Fruit fly (Drosophila melanogaster) S2 (cell line): ENCODE measurements around the gene Cpr65Av.

Experiments used
- CG8478 ChIP-seq: fragments of >200 bp; optimal IDR thresholded peaks from 2 replicates; lab custom pipeline; 2018
- CTCF ChIP-seq, 2 experiments: fragments of >200 bp; optimal IDR thresholded peaks; 2 replicates each; lab custom pipeline; 2018

The Cpr65Av gene

dm6 chr3L:6139924-6140574 lies at the start of gene Cpr65Av:
TSS of gene Cpr65Av (minus strand) at chr3L:6139974.
- TF ChIP-seq CG8478 (lab: Kevin White, UChicago) (no peak), CTCF (optimal IDR thresholded peaks at IDR 0.05; lab: Kevin White, UChicago) (no peak)

dm6 chr3L:6188995-6189927 lies 49.5 kb upstream of the Cpr65Av start, which contains the start of the genes D19A and CG7386:
TSS of gene D19A (minus strand) at chr3L:6189123.
TSS of gene CG7386 (plus strand) at chr3L:6189745.
- TF ChIP-seq CG8478 (lab: Kevin White, UChicago): no peak
- TF ChIP-seq CTCF (optimal IDR thresholded peaks at IDR 0.05; lab: Kevin White, UChicago): no peak

DNA sequence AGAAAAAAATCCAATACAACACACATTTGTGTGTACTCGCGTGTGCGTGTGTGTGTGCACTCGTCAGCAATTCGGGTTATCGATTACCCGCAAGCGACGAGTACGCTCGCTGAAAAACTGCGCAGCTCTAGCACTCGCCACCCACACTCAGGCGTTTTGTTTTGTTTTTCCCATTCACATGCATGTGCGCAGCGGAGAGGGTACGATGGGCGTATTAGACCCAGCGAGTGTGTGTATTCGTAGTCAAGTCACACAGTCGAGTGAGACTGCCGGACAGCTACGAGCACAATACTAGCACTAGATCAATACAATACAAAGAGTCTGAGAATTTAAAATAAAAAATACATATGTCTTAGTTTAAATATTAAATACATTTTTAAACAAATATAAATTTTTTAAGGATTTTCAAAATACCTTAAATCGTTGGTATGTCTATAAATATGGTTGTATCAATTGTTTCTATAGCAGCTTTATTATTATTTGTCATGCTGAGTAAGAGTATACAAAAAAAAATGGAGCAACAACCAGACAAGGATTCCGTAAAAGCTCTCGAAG lies 45.2 kb upstream of the Cpr65Av start, which contains the start of the genes D19B and CG43293:
Gene D19B, minus strand, starts transcription at position 37 of the 555 bp plus-strand sequence.
Gene CG43293, plus strand, starts transcription at position 306 of the 555 bp plus-strand sequence.
- TF ChIP-seq CTCF (optimal IDR thresholded peaks at IDR 0.05; lab: Kevin White, UChicago) (peak; percentile 30 to 53), CG8478 (lab: Kevin White, UChicago) (no peak)

DNA sequence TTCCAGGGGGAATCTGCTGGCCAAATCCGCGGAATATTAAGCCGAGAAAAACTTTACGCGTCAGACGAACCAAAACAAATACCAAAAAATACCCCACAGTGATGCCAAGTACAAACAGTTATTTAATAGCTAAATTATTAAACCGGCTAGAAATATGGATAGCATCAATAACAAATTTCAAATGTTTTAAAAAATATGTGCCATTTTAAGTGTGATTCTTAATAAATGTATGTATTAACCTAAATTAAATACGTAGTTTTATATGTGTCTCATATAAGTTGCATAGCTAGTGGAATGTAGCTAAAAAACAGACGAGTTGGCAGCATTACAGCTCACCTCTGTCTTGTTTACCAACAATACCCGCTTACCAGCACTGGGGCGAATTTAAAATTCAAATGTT lies 42.0 kb upstream of the Cpr65Av start, which contains the start of gene CG10274:
Gene CG10274, minus strand, starts transcription at position 54 of the 400 bp plus-strand sequence.
- no peak for TF ChIP-seq CG8478 (lab: Kevin White, UChicago)
- no peak for TF ChIP-seq CTCF (optimal IDR thresholded peaks at IDR 0.05; lab: Kevin White, UChicago)

dm6 chr3L:6173826-6174255 lies 34.1 kb upstream of the Cpr65Av start, which contains the start of the genes fmt and CG7376:
TSS of gene fmt (minus strand) at chr3L:6173880.
TSS of gene CG7376 (plus strand) at chr3L:6174248.
- no peak for TF ChIP-seq CTCF (optimal IDR thresholded peaks at IDR 0.05; lab: Kevin White, UChicago)
- TF ChIP-seq CG8478 (lab: Kevin White, UChicago): no peak

- TF ChIP-seq CG8478 (lab: Kevin White, UChicago) (no peak), CTCF (optimal IDR thresholded peaks at IDR 0.05; lab: Kevin White, UChicago) (no peak)
Observed at dm6 chr3L:6162483-6163128, 22.8 kb upstream of the Cpr65Av start, which contains the start of gene Prdm13. TSS of gene Prdm13 (plus strand) at chr3L:6163127.

DNA sequence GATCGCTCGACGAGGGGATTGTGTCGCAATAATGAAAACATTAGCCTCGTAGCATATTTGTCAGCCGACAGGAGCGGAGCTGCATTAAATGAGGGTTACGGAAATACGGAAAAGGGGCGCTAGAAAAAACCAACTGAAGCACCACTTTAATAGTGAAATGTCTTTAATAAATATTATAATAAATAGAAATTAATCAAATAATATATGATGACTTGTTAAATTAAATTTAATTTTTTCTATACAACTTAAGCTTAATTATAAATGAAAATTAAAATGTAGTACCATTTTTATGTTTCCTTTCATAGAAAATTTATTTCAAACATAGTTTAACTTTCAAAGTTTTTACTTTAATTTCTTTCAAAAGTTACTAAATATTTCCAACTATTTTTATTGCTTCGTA lies 22.2 kb upstream of the Cpr65Av start:
- no peak for TF ChIP-seq CTCF (optimal IDR thresholded peaks at IDR 0.05; lab: Kevin White, UChicago)
- TF ChIP-seq CG8478 (lab: Kevin White, UChicago): no peak

dm6 chr3L:6160514-6160913 lies 20.7 kb upstream of the Cpr65Av start, which contains the start of gene Cpr65Az:
TSS of gene Cpr65Az (plus strand) at chr3L:6160814.
- no peak for TF ChIP-seq CTCF (optimal IDR thresholded peaks at IDR 0.05; lab: Kevin White, UChicago)
- TF ChIP-seq CG8478 (lab: Kevin White, UChicago): no peak

DNA sequence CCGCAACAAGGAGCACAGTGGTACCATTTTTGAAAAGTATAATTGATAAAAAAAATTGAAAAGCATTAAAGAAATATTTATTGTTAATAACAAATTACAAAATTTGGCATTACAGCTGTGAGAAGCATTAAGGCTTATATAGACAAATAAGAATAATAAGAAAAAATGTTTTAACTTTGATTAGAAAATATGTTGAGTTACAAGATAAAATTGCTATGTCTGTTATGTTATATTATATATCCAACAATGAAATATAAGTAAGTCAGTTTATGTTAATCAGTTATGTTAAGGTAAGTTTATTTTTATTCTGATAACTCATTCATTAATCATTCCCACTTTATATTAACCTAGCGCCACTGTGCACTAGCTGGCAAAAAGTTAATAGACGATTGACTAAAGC lies 20.1 kb upstream of the Cpr65Av start:
- TF ChIP-seq CG8478 (lab: Kevin White, UChicago) (no peak), CTCF (optimal IDR thresholded peaks at IDR 0.05; lab: Kevin White, UChicago) (no peak)

- TF ChIP-seq CTCF (optimal IDR thresholded peaks at IDR 0.05; lab: Kevin White, UChicago): no peak
- no peak for TF ChIP-seq CG8478 (lab: Kevin White, UChicago)
Observed at dm6 chr3L:6158530-6158929, 18.8 kb upstream of the Cpr65Av start, which contains the start of gene Cpr65Ay. TSS of gene Cpr65Ay (minus strand) at chr3L:6158630.

- TF ChIP-seq CG8478 (lab: Kevin White, UChicago) (no peak), CTCF (optimal IDR thresholded peaks at IDR 0.05; lab: Kevin White, UChicago) (no peak)
Observed at dm6 chr3L:6157327-6158032, 17.7 kb upstream of the Cpr65Av start, which contains the start of gene CG13297. TSS of gene CG13297 (minus strand) at chr3L:6157377.

DNA sequence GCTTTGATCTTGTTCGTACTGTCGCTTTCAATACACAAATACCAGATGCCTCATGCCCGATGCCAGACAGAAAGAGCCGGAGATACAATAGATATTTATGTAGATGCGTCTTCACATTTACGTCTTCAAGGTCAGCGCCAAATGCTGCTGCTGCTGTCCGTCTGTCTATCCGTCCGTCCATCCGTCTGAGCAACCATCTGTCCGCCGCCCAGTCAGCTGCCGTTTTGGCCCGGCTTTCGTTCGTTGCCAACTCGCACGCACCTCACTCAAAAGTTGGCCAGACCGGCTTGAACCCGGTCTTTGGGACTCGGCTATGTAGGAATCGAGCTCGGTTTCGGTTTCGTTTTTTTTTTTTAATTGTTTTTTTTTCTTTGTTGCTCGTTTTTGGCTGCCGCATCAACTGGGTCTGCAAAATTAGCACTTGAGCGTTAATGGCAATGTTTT lies 15.2 kb upstream of the Cpr65Av start:
- no peak for TF ChIP-seq CTCF (optimal IDR thresholded peaks at IDR 0.05; lab: Kevin White, UChicago)
- TF ChIP-seq CG8478 (lab: Kevin White, UChicago): no peak

- TF ChIP-seq CTCF (optimal IDR thresholded peaks at IDR 0.05; lab: Kevin White, UChicago): no peak
- TF ChIP-seq CG8478 (lab: Kevin White, UChicago): no peak
Observed at dm6 chr3L:6152531-6152930, 12.8 kb upstream of the Cpr65Av start, which contains the start of gene Acp65Aa. TSS of gene Acp65Aa (minus strand) at chr3L:6152745.
